Worm (Caenorhabditis elegans): Measurements from ENCODE around the gene F23D12.10.
"Not testable (repeated sequence)": the region's sequence is repeated elsewhere in the genome, so short reads cannot be mapped to it uniquely, and the experiment has no call there.

DNA sequence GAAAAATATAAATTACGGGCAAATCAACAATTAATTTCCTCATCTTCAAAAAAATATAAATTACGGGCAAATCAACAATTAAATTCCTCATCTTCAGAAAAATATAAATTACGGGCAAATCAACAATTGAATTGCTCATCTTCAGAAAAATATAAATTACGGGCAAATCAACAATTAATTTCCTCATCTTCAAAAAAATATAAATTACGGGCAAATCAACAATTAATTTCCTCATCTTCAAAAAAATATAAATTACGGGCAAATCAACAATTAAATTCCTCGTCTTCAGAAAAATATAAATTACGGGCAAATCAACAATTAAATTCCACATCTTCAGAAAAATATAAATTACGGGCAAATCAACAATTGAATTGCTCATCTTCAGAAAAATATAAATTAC is 27.8 kb downstream of the F23D12.10 start:
- TF ChIP-seq hlh-8 (tag; optimal IDR thresholded peaks at IDR 0.05); lin-11 (tag; optimal IDR thresholded peaks at IDR 0.05); ahr-1 (tag; optimal IDR thresholded peaks at IDR 0.05); lim-6 (tag; optimal IDR thresholded peaks at IDR 0.05); ama-1 (optimal IDR thresholded peaks at IDR 0.05); nhr-232 (tag; optimal IDR thresholded peaks at IDR 0.05); dve-1 (tag; optimal IDR thresholded peaks at IDR 0.05); hlh-30 (tag; optimal IDR thresholded peaks at IDR 0.05; ENCODE audit: insufficient read depth); ets-4 (tag; optimal IDR thresholded peaks at IDR 0.05): not testable (repeated sequence)

Measured in whole organism, late embryonic.